Fruit fly (Drosophila melanogaster): ENCODE results near the gene CG15022.

- TF ChIP-seq kay (GFP tag; ENCODE audit: borderline replicate concordance) (no peak), CG14711 (tag; optimal IDR thresholded peaks at IDR 0.05) (no peak), CG7045 (GFP tag; optimal IDR thresholded peaks at IDR 0.05) (no peak), CG7101 (tag; optimal IDR thresholded peaks at IDR 0.05) (no peak), toe (GFP tag; optimal IDR thresholded peaks at IDR 0.05) (no peak), bab1 (GFP tag; optimal IDR thresholded peaks at IDR 0.05) (no peak), pad (GFP tag; optimal IDR thresholded peaks at IDR 0.05) (no peak), Mnt (GFP tag; optimal IDR thresholded peaks at IDR 0.05) (no peak)
Measured at dm6 chr3L:4471449-4471848, 11.3 kb upstream of the CG15022 start, which contains the start of gene CG32248.

Measured in whole organism, adult.